Worm (Caenorhabditis elegans) whole organism, L4 larva: ENCODE results near the gene Y116A8C.467.
"Not testable (repeated sequence)": the region's sequence is repeated elsewhere in the genome, so short reads cannot be mapped to it uniquely, and the experiment has no call there.

Experiments
- ZK546.5 ChIP-seq, 2 experiments: sonication (generic microtip); optimal IDR thresholded peaks; 2 replicates each; lab custom pipeline; 2017; ENCODE audit warnings: missing biosample characterization in 2 of 2, missing genetic modification characterization in 2 of 2
- aly-2 ChIP-seq: sonication (generic microtip); optimal IDR thresholded peaks from 2 replicates; lab custom pipeline; 2018; ENCODE audit warnings: missing biosample characterization, missing genetic modification characterization
- dpl-1 ChIP-seq: fragments of 150-350 bp; optimal IDR thresholded peaks from 2 replicates; lab custom pipeline; 2014; ENCODE audit warnings: missing biosample characterization, missing genetic modification reagents, missing genetic modification characterization

DNA sequence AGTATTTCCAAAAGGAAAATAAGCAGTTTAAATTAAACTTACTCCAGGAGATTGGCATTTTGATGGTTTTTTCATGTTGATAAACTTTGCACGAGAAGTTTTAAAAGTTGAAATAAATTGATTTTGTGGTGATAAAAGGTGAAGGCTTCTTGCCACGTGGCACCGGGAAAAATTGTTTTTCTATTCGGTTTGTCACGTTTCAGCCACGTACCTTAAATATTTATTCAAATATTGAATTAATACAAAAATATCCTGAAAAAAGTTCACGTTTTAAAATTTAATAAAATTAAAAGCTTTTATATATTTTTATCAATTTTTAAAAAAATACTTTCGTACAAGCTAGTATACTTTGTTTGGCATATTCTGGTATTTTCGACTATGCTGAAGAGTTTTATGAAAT is 7.2 kb upstream of the Y116A8C.467 start, which contains the start of gene Y116A8C.24:
- TF ChIP-seq aly-2; ZK546.5 (tag; optimal IDR thresholded peaks at IDR 0.05; lab: Kevin White, UChicago); dpl-1 (GFP tag; lab: Kevin White, UChicago): not testable (repeated sequence)
